Fruit fly (Drosophila melanogaster): Measurements from ENCODE around the gene CG10469.
A peak's percentile ranks its signal among the peaks of the same experiment; 100 is the strongest.

CG10469 gene

DNA sequence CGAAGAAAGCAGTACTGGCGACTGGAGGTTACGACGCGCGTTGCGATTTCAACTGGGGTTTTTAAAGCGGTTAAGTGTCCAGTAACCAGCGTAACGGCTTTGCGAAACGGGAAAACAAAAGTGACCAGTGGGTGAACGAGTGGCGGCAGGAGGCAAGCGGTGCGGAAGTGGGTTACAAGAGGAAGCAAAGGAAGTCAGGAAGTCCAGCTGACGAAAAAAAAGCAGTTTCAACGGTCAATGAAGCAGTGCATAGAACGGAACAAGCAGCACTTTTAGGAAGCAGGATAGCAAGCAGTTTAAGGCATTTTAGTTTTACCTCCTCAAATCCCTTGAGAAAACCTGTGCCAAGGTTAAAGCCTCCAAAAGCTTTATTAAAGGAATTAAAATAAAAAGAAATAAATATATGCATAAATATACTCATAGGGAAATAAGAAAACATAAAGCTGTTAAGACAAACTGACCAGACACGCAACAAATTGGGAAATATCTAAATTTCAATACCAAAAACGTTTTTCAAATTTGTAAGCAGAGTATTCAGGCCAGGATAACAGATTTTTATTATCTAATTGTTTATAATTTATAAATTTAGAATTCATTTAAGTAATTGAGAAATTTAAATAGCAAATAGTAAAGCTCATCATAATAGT, 33.9 kb downstream of the CG10469 start, which contains the start of gene CG6592 (continued):
- no peak for TF ChIP-seq Deaf1 (tag; optimal IDR thresholded peaks at IDR 0.05)
- TF ChIP-seq YL-1 (GFP tag; optimal IDR thresholded peaks at IDR 0.05) = peak; percentile 34
- peak; percentile 49 for TF ChIP-seq CHES-1-like (GFP tag; optimal IDR thresholded peaks at IDR 0.05)
- no peak for TF ChIP-seq CG10654 (GFP tag; optimal IDR thresholded peaks at IDR 0.05)
- peak; percentile 48 for TF ChIP-seq HmgD (GFP tag; optimal IDR thresholded peaks at IDR 0.05)
- no peak for TF ChIP-seq CG2120 (GFP tag; optimal IDR thresholded peaks at IDR 0.05)
- no peak for TF ChIP-seq Antp (GFP tag; optimal IDR thresholded peaks at IDR 0.05)
- TF ChIP-seq CG17912 (GFP tag; optimal IDR thresholded peaks at IDR 0.05) = no peak
- no peak for TF ChIP-seq CG13296 (GFP tag; optimal IDR thresholded peaks at IDR 0.05)
- no peak for TF ChIP-seq HmgZ (tag; optimal IDR thresholded peaks at IDR 0.05)
- TF ChIP-seq so (GFP tag; IDR thresholded peaks at IDR 0.05) = 0 out of 3 replicates have a peak, but pooled peaks have one; percentile 25
- no peak for TF ChIP-seq CG10274 (GFP tag; optimal IDR thresholded peaks at IDR 0.05)
- TF ChIP-seq CG12104 (GFP tag; optimal IDR thresholded peaks at IDR 0.05) = no peak
- TF ChIP-seq CG7839 (tag; optimal IDR thresholded peaks at IDR 0.05) = peak; percentile 49
- TF ChIP-seq CG12659 (GFP tag; optimal IDR thresholded peaks at IDR 0.05) = no peak
- TF ChIP-seq CG4617 (GFP tag; optimal IDR thresholded peaks at IDR 0.05; ENCODE audit: borderline replicate concordance) = peak; percentile 36
- no peak for TF ChIP-seq Mrtf (GFP tag; IDR thresholded peaks at IDR 0.05)
- TF ChIP-seq Hsf (GFP tag; optimal IDR thresholded peaks at IDR 0.05) = peak; percentile 67
- TF ChIP-seq NC2β (GFP tag; optimal IDR thresholded peaks at IDR 0.05) = peak; percentile 69
- TF ChIP-seq jing (GFP tag; optimal IDR thresholded peaks at IDR 0.05) = peak; percentile 5
- peak; percentile 91 for TF ChIP-seq stwl (tag; optimal IDR thresholded peaks at IDR 0.05)
- TF ChIP-seq Ravus (GFP tag; IDR thresholded peaks at IDR 0.05) = no peak
- TF ChIP-seq CG12769 (tag; optimal IDR thresholded peaks at IDR 0.05) = no peak
- TF ChIP-seq H2.0 (GFP tag; IDR thresholded peaks at IDR 0.05) = peak; percentile 32; the same call in 1 of the 2 replicates
- no peak for TF ChIP-seq CG9437 (GFP tag; optimal IDR thresholded peaks at IDR 0.05)
- TF ChIP-seq H15 (GFP tag; IDR thresholded peaks at IDR 0.05) = no peak
- TF ChIP-seq caup (GFP tag; optimal IDR thresholded peaks at IDR 0.05; ENCODE audit: severe bottlenecking) = no peak
- TF ChIP-seq lola (GFP tag; optimal IDR thresholded peaks at IDR 0.05) = peak in 1 of 3 experiments; percentile 63
- no peak for TF ChIP-seq Nf-YB (GFP tag; optimal IDR thresholded peaks at IDR 0.05)
- TF ChIP-seq CG9932 (GFP tag; IDR thresholded peaks at IDR 0.05) = no peak
- no peak for TF ChIP-seq peb (GFP tag; IDR thresholded peaks at IDR 0.05)
- no peak for TF ChIP-seq ftz-f1 (GFP tag; optimal IDR thresholded peaks at IDR 0.05)
- no peak for TF ChIP-seq CG15269 (tag; optimal IDR thresholded peaks at IDR 0.05)
- TF ChIP-seq Opbp (GFP tag; IDR thresholded peaks at IDR 0.05; ENCODE audit: partially characterized antibody) = peak; percentile 36; the same call in 1 of the 3 replicates
- TF ChIP-seq dan (GFP tag; IDR thresholded peaks at IDR 0.05) = no peak
- TF ChIP-seq CG15011 (GFP tag; optimal IDR thresholded peaks at IDR 0.05) = no peak
- no peak for TF ChIP-seq D (optimal IDR thresholded peaks at IDR 0.05)
- TF ChIP-seq D (GFP tag; optimal IDR thresholded peaks at IDR 0.05) = no peak
- no peak for TF ChIP-seq tup (GFP tag; optimal IDR thresholded peaks at IDR 0.05)
- TF ChIP-seq CG30020 (tag; optimal IDR thresholded peaks at IDR 0.05) = no peak
- no peak for TF ChIP-seq CG14860 (GFP tag; IDR thresholded peaks at IDR 0.05; ENCODE audit: partially characterized antibody)
- no peak for TF ChIP-seq Sox100B (GFP tag; optimal IDR thresholded peaks at IDR 0.05)
- no peak; the same call in 1 of the 2 replicates for TF ChIP-seq lmd (GFP tag; IDR thresholded peaks at IDR 0.05)
- no peak for TF ChIP-seq pros (GFP tag; optimal IDR thresholded peaks at IDR 0.05)
- peak; percentile 60 for TF ChIP-seq Mes4 (GFP tag; optimal IDR thresholded peaks at IDR 0.05)
- TF ChIP-seq CG15601 (tag; optimal IDR thresholded peaks at IDR 0.05) = no peak
- peak; percentile 37 for TF ChIP-seq Chrac-16 (GFP tag; optimal IDR thresholded peaks at IDR 0.05)
- no peak for TF ChIP-seq mirr (GFP tag; optimal IDR thresholded peaks at IDR 0.05)
- TF ChIP-seq ase (GFP tag; IDR thresholded peaks at IDR 0.05) = no peak
- peak; percentile 16 for TF ChIP-seq CG4820 (GFP tag; optimal IDR thresholded peaks at IDR 0.05)
